Worm (Caenorhabditis elegans) whole organism, mixed stage, embryonic: ENCODE measurements around the gene pro-2.

ENCODE experiments used
- ceh-39 ChIP-seq: fragments of 150-350 bp; optimal IDR thresholded peaks from 2 replicates; lab custom pipeline; 2014; ENCODE audit warnings: missing biosample characterization, missing genetic modification characterization
- lin-13 ChIP-seq: fragments of 150-350 bp; optimal IDR thresholded peaks from 2 replicates; lab custom pipeline; 2014; ENCODE audit warnings: missing biosample characterization, missing genetic modification characterization
- lin-32 ChIP-seq: fragments of 200-800 bp; sonication (Bioruptor generic); optimal IDR thresholded peaks from 2 replicates; lab custom pipeline; 2018; ENCODE audit warnings: mild to moderate bottlenecking, missing genetic modification characterization, missing compliant biosample characterization
- lsy-2 ChIP-seq: fragments of 150-350 bp; optimal IDR thresholded peaks from 2 replicates; lab custom pipeline; 2014; ENCODE audit warnings: missing biosample characterization, missing genetic modification characterization
- nhr-12 ChIP-seq: fragments of 150-350 bp; optimal IDR thresholded peaks from 2 replicates; lab custom pipeline; 2014; ENCODE audit warnings: missing biosample characterization, missing genetic modification characterization
- nhr-2 ChIP-seq: fragments of 150-350 bp; optimal IDR thresholded peaks from 2 replicates; lab custom pipeline; 2014; ENCODE audit warnings: missing biosample characterization, missing genetic modification characterization
- nhr-237 ChIP-seq: fragments of 150-350 bp; optimal IDR thresholded peaks from 2 replicates; lab custom pipeline; 2014; ENCODE audit warnings: missing biosample characterization, missing genetic modification characterization
- nhr-28 ChIP-seq: fragments of 150-350 bp; optimal IDR thresholded peaks from 2 replicates; lab custom pipeline; 2014; ENCODE audit warnings: missing biosample characterization, missing genetic modification characterization
- snpc-4 ChIP-seq: fragments of 150-350 bp; optimal IDR thresholded peaks from 2 replicates; lab custom pipeline; 2014; ENCODE audit warnings: missing biosample characterization, missing genetic modification characterization
- unc-120 ChIP-seq: sonication (generic microtip); optimal IDR thresholded peaks from 2 replicates; lab custom pipeline; 2017; ENCODE audit warnings: missing genetic modification characterization, missing compliant biosample characterization; ENCODE audit not compliant: poor library complexity, severe bottlenecking
- unc-39 ChIP-seq: fragments of 150-350 bp; optimal IDR thresholded peaks from 2 replicates; lab custom pipeline; 2014; ENCODE audit warnings: missing biosample characterization, missing genetic modification characterization
- ztf-11 ChIP-seq: fragments of 150-350 bp; optimal IDR thresholded peaks from 2 replicates; lab custom pipeline; 2014; ENCODE audit warnings: missing biosample characterization, missing genetic modification characterization

DNA sequence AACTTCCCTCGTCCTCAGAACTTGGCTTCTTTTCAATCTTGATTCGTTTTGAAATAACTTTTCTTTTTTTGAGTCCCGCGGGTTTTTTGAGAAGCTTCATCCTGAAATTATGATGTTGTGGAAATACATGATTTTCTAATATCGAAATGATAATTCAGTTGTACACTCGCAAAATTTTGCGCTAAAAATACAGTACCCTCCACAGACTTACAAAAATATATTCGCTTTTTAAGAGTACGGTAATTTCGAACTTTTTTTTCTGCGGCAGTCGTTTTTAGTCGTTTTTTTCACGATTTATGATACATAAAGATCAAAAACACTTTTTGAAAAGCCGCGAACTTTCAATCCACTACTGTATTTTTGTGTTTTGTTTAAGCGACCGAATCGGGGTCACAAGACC lies at the start of gene pro-2:
- no peak for TF ChIP-seq lin-13
- no peak for TF ChIP-seq unc-120
- TF ChIP-seq snpc-4 (tag; lab: Kevin White, UChicago), result no peak
- no peak for TF ChIP-seq lsy-2
- no peak for TF ChIP-seq nhr-28
- TF ChIP-seq ztf-11 (tag; lab: Kevin White, UChicago), result no peak
- TF ChIP-seq unc-39 (tag; lab: Kevin White, UChicago), result no peak
- TF ChIP-seq nhr-12 (tag; lab: Kevin White, UChicago), result no peak
- TF ChIP-seq lin-32, result no peak
- no peak for TF ChIP-seq nhr-237 (tag; lab: Kevin White, UChicago)
- no peak for TF ChIP-seq nhr-2 (tag; lab: Kevin White, UChicago)
- no peak for TF ChIP-seq ceh-39
